Fruit fly (Drosophila melanogaster): ENCODE data around the gene CG13707.

DNA sequence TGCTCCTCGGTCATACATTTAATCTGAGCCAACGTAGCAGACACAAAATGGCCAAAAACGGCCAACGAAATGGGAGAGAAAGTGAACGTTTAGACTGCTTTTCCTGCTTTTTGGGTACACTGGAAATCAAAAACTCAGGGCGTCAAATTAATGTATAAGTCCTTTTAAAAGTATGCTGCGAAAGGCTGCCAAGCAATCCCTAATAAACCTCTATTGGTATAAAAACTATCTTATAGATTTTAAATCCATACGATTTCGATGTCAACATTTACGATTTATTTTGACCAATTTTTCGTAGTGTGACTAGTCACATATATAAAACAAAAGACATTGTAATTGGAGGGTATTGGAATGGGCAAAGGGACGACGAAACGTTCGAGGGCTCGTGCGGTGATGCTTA is 4.9 kb upstream of the CG13707 start:
- no peak for TF ChIP-seq EcR (GFP tag; optimal IDR thresholded peaks at IDR 0.05)
- TF ChIP-seq pan (optimal IDR thresholded peaks at IDR 0.05), result no peak
- no peak for TF ChIP-seq psq (optimal IDR thresholded peaks at IDR 0.05)
- no peak for TF ChIP-seq CG8478 (optimal IDR thresholded peaks at IDR 0.05)
- no peak for TF ChIP-seq Dll (optimal IDR thresholded peaks at IDR 0.05)
- TF ChIP-seq usp (GFP tag; optimal IDR thresholded peaks at IDR 0.05), result no peak
